Worm (Caenorhabditis elegans): ENCODE measurements around the gene F01G12.18.

The F01G12.18 gene

DNA sequence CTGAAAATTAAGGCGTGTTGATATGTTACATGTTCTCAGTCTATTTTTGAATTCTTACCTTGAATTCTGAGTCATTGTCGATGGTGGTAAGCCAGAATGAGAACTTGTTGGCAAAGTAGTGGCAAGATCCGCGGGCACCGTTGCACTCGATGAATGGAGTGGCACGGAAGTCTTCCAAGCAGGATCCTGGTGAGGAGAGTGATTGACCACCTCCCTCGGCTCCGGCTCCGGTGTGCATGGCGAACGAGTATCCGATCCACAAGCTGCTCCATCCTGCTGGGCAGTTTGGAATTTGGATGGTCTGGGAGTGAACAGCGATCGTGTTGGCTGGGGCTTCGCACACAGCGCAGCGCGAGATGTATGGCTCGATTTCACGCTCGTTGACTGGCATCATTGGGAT, 17.2 kb downstream of the F01G12.18 start:
- TF ChIP-seq ceh-9 (tag; optimal IDR thresholded peaks at IDR 0.05) (no peak), hlh-13 (GFP tag; optimal IDR thresholded peaks at IDR 0.05) (no peak), unc-86 (tag; optimal IDR thresholded peaks at IDR 0.05) (no peak), ceh-18 (tag; optimal IDR thresholded peaks at IDR 0.05) (no peak), ttx-3 (tag; optimal IDR thresholded peaks at IDR 0.05) (no peak), K09A11.1 (tag; optimal IDR thresholded peaks at IDR 0.05; ENCODE audit: insufficient read depth) (no peak), nhr-11 (tag; optimal IDR thresholded peaks at IDR 0.05) (no peak), fkh-6 (tag; optimal IDR thresholded peaks at IDR 0.05) (no peak), ceh-22 (tag; optimal IDR thresholded peaks at IDR 0.05) (no peak), sdc-2 (tag; optimal IDR thresholded peaks at IDR 0.05) (no peak), ceh-45 (GFP tag; IDR thresholded peaks at IDR 0.05) (no peak), sox-2 (GFP tag; IDR thresholded peaks at IDR 0.05) (no peak), hlh-8 (tag; optimal IDR thresholded peaks at IDR 0.05) (no peak), che-1 (tag; optimal IDR thresholded peaks at IDR 0.05) (no peak), ceh-24 (tag; optimal IDR thresholded peaks at IDR 0.05) (no peak), nhr-232 (tag; optimal IDR thresholded peaks at IDR 0.05) (no peak), pha-4 (tag; optimal IDR thresholded peaks at IDR 0.05) (no peak), C38D4.7 (GFP tag; optimal IDR thresholded peaks at IDR 0.05) (no peak)

DNA sequence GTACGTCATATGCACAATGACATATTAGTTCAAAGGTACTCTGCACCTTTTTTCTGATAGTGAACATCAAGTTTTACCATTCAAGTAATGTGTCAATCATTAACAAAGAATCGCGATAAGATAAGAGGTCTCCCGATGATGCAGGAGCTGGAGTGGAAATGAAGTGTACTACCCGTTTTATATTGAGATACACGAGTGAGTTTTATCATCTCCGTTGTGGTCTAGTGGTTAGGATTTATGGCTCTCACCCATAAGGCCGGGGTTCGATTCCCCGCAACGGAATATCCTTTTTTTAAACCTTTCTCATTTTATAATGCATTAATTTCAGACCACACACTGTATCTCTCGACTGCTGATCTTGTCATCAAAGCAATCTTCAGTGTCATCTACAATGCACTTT, 20.4 kb downstream of the F01G12.18 start:
- TF ChIP-seq tbx-7 (tag; optimal IDR thresholded peaks at IDR 0.05): no peak
- no peak for TF ChIP-seq fax-1 (tag; optimal IDR thresholded peaks at IDR 0.05)
- no peak for TF ChIP-seq pros-1 (tag; optimal IDR thresholded peaks at IDR 0.05)
- TF ChIP-seq ceh-18 (tag; optimal IDR thresholded peaks at IDR 0.05): no peak
- TF ChIP-seq ceh-48 (tag; optimal IDR thresholded peaks at IDR 0.05): no peak
- no peak for TF ChIP-seq ama-1 (optimal IDR thresholded peaks at IDR 0.05)
- TF ChIP-seq unc-86 (tag; optimal IDR thresholded peaks at IDR 0.05): no peak
- no peak for TF ChIP-seq F13H6.1 (tag; optimal IDR thresholded peaks at IDR 0.05)
- TF ChIP-seq sdc-2 (tag; optimal IDR thresholded peaks at IDR 0.05): peak; percentile 46
- TF ChIP-seq nfya-1 (tag; optimal IDR thresholded peaks at IDR 0.05): no peak
- no peak for TF ChIP-seq ceh-19 (GFP tag; optimal IDR thresholded peaks at IDR 0.05)
- TF ChIP-seq madf-2 (tag; optimal IDR thresholded peaks at IDR 0.05): no peak
- no peak for TF ChIP-seq fkh-10 (GFP tag; optimal IDR thresholded peaks at IDR 0.05)
- no peak for TF ChIP-seq eyg-1 (tag; optimal IDR thresholded peaks at IDR 0.05)
- TF ChIP-seq hlh-13 (GFP tag; optimal IDR thresholded peaks at IDR 0.05): no peak
- TF ChIP-seq tbx-2 (tag; optimal IDR thresholded peaks at IDR 0.05): no peak
- TF ChIP-seq K02D7.2 (tag; optimal IDR thresholded peaks at IDR 0.05): no peak
- no peak for TF ChIP-seq ttx-3 (tag; optimal IDR thresholded peaks at IDR 0.05)
- no peak for TF ChIP-seq ceh-2 (tag; optimal IDR thresholded peaks at IDR 0.05)
- TF ChIP-seq pag-3 (tag; optimal IDR thresholded peaks at IDR 0.05; ENCODE audit: borderline replicate concordance): no peak
- peak; percentile 5 for TF ChIP-seq unc-55 (GFP tag; optimal IDR thresholded peaks at IDR 0.05)
- TF ChIP-seq che-1 (tag; optimal IDR thresholded peaks at IDR 0.05): peak; percentile 17
- no peak for TF ChIP-seq nhr-11 (tag; optimal IDR thresholded peaks at IDR 0.05)
- TF ChIP-seq syd-9 (tag; optimal IDR thresholded peaks at IDR 0.05): no peak
- TF ChIP-seq ztf-16 (tag; optimal IDR thresholded peaks at IDR 0.05): no peak
- TF ChIP-seq pha-4 (tag; optimal IDR thresholded peaks at IDR 0.05): no peak
- no peak for TF ChIP-seq lin-11 (tag; optimal IDR thresholded peaks at IDR 0.05)
- TF ChIP-seq C08G9.2 (tag; optimal IDR thresholded peaks at IDR 0.05): no peak
- TF ChIP-seq elt-2 (tag; optimal IDR thresholded peaks at IDR 0.05): peak; percentile 88
- peak; percentile 17 for TF ChIP-seq pat-9 (tag; optimal IDR thresholded peaks at IDR 0.05)
- peak; percentile 49 for TF ChIP-seq pqm-1 (tag; optimal IDR thresholded peaks at IDR 0.05)
- TF ChIP-seq nhr-232 (tag; optimal IDR thresholded peaks at IDR 0.05): peak; percentile 15
- TF ChIP-seq dve-1 (tag; optimal IDR thresholded peaks at IDR 0.05): peak; percentile 55
- no peak for TF ChIP-seq C38D4.7 (GFP tag; optimal IDR thresholded peaks at IDR 0.05)
- no peak for TF ChIP-seq hlh-15 (tag; optimal IDR thresholded peaks at IDR 0.05)
- no peak for TF ChIP-seq T23F11.4 (GFP tag; optimal IDR thresholded peaks at IDR 0.05)
- no peak for TF ChIP-seq ahr-1 (tag; optimal IDR thresholded peaks at IDR 0.05)
- TF ChIP-seq K09A11.1 (tag; optimal IDR thresholded peaks at IDR 0.05; ENCODE audit: insufficient read depth): peak; percentile 12
- no peak for TF ChIP-seq gmeb-2 (tag; optimal IDR thresholded peaks at IDR 0.05)
